Worm (Caenorhabditis elegans): ENCODE data around the gene str-238.
A peak's percentile ranks its signal among the peaks of the same experiment; 100 is the strongest.

The str-238 gene

DNA sequence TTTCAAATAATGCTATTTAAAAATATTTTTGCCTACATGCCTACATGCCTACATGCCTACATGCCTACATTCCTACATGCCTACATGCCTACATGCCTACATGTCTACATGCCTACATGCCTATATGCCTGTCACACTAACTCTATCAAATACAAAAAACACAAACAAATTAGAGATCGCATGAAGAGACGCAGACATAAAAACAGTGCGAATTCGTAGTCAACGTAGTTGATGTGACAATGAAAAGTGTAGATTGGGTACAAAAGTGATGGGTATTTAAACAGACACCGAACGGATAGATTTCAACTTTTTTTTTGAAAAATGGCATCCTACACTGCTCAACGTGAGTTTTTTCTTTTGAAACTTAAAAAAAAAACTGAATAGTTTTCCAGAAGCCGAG is 12.5 kb downstream of the str-238 start, which contains the start of gene R09E12.9:
Gene R09E12.9, plus strand, starts transcription at position 316 of the 400 bp plus-strand sequence.
- TF ChIP-seq mep-1 (tag; optimal IDR thresholded peaks at IDR 0.05): no peak
- TF ChIP-seq nhr-28 (tag; optimal IDR thresholded peaks at IDR 0.05): peak; percentile 100
- TF ChIP-seq dve-1 (tag; optimal IDR thresholded peaks at IDR 0.05; ENCODE audit: insufficient read depth): no peak
- no peak for TF ChIP-seq zfp-2 (tag; optimal IDR thresholded peaks at IDR 0.05)
- no peak for TF ChIP-seq tag-97 (GFP tag; IDR thresholded peaks at IDR 0.05)
- TF ChIP-seq lin-29 (GFP tag; IDR thresholded peaks at IDR 0.05): no peak
- no peak for TF ChIP-seq mdl-1 (tag; optimal IDR thresholded peaks at IDR 0.05)
- no peak for TF ChIP-seq rbr-2 (tag; optimal IDR thresholded peaks at IDR 0.05)
- no peak for TF ChIP-seq unc-62 (GFP tag; optimal IDR thresholded peaks at IDR 0.05 in 1 of 2)
- no peak for TF ChIP-seq unc-62 (tag; optimal IDR thresholded peaks at IDR 0.05)
- no peak for TF ChIP-seq T20F7.1 (GFP tag; optimal IDR thresholded peaks at IDR 0.05)
- TF ChIP-seq daf-12 (tag; optimal IDR thresholded peaks at IDR 0.05): no peak
- no peak for TF ChIP-seq set-16 (GFP tag; IDR thresholded peaks at IDR 0.05)
- no peak for TF ChIP-seq nhr-11 (tag; optimal IDR thresholded peaks at IDR 0.05)
- no peak; the same call in 1 of the 2 replicates for TF ChIP-seq dmd-6 (GFP tag; IDR thresholded peaks at IDR 0.05)
- no peak for TF ChIP-seq php-3 (GFP tag; IDR thresholded peaks at IDR 0.05)
- no peak for TF ChIP-seq aly-2 (tag; optimal IDR thresholded peaks at IDR 0.05)
- TF ChIP-seq unc-130 (GFP tag; optimal IDR thresholded peaks at IDR 0.05): no peak
- peak; percentile 3 for TF ChIP-seq dpl-1 (GFP tag; optimal IDR thresholded peaks at IDR 0.05)
- no peak for TF ChIP-seq Y105C5A.15 (GFP tag; IDR thresholded peaks at IDR 0.05)
- no peak for TF ChIP-seq nhr-10 (tag; optimal IDR thresholded peaks at IDR 0.05)
- no peak for TF ChIP-seq madf-5 (GFP tag; IDR thresholded peaks at IDR 0.05)
- peak; percentile 95 for TF ChIP-seq nhr-42 (GFP tag; IDR thresholded peaks at IDR 0.05)
- TF ChIP-seq nhr-77 (tag; optimal IDR thresholded peaks at IDR 0.05): peak; percentile 100
- no peak for TF ChIP-seq daf-8 (GFP tag; IDR thresholded peaks at IDR 0.05)
- TF ChIP-seq F10B5.3 (tag; optimal IDR thresholded peaks at IDR 0.05): no peak
- no peak for TF ChIP-seq ztf-11 (tag; optimal IDR thresholded peaks at IDR 0.05)
- no peak for TF ChIP-seq R02D3.7 (tag; optimal IDR thresholded peaks at IDR 0.05)
- TF ChIP-seq duxl-1 (tag; optimal IDR thresholded peaks at IDR 0.05; ENCODE audit: poor library complexity): peak; percentile 20
- TF ChIP-seq attf-4 (tag; optimal IDR thresholded peaks at IDR 0.05): no peak
- no peak for TF ChIP-seq nhr-48 (tag; optimal IDR thresholded peaks at IDR 0.05)
- TF ChIP-seq Y75B8A.6 (GFP tag; IDR thresholded peaks at IDR 0.05): no peak
- TF ChIP-seq aha-1 (tag): no peak
- no peak for TF ChIP-seq spr-3 (GFP tag; optimal IDR thresholded peaks at IDR 0.05)

DNA sequence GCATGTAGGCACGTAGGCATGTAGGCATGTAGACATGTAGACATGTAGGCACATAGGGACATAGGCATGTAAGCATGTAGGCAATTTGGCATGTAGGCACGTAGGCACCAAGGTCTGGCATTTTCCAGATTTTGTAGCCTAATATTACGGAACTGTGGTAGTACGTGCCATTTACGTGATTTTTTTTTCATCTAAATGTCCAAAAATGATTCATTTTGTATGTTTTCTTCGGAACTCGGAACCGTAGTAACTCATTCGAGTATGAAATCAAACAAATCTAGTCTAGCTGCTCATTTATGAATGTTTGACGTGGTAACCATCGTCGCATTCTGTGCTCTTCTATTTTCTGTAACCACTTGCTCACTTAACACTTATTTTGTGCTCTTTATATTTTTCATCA is 13.5 kb downstream of the str-238 start, which contains the start of gene srbc-59:
Gene srbc-59, plus strand, starts transcription at position 301 of the 400 bp plus-strand sequence.
- TF ChIP-seq F10B5.3 (tag; optimal IDR thresholded peaks at IDR 0.05): no peak
- TF ChIP-seq saeg-2 (GFP tag; IDR thresholded peaks at IDR 0.05): no peak
- TF ChIP-seq unc-130 (GFP tag; optimal IDR thresholded peaks at IDR 0.05): no peak

DNA sequence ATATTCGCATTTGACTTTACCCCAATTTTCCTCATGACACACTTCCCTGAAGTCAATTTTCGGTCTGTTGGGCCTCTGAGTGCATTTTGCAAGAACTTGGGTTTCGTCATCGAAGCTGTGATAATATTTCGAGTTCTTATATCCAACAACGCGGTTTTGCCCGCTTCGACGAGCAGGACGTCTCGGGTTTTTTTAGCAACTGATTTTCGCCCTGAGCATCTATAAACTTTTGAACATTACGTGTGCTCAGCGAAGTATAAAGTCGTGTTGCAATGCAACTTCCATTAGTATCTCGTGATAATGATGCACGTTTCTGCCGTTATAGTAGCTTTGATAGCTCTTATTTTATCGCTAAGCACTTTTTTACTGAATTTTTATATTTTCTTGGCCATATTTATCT is 15.2 kb downstream of the str-238 start, which contains the start of gene srbc-60:
Gene srbc-60, plus strand, starts transcription at position 301 of the 400 bp plus-strand sequence.
- TF ChIP-seq zag-1 (tag; optimal IDR thresholded peaks at IDR 0.05) (no peak), hlh-11 (tag; optimal IDR thresholded peaks at IDR 0.05) (no peak), saeg-2 (GFP tag; IDR thresholded peaks at IDR 0.05) (no peak), set-16 (GFP tag; IDR thresholded peaks at IDR 0.05) (no peak), nhr-11 (tag; optimal IDR thresholded peaks at IDR 0.05) (no peak), daf-12 (tag; optimal IDR thresholded peaks at IDR 0.05) (no peak), hif-1 (tag; optimal IDR thresholded peaks at IDR 0.05) (no peak), snpc-1.2 (GFP tag; IDR thresholded peaks at IDR 0.05) (no peak), spr-1 (tag; optimal IDR thresholded peaks at IDR 0.05) (no peak), tag-97 (GFP tag; IDR thresholded peaks at IDR 0.05) (no peak), nhr-6 (tag; optimal IDR thresholded peaks at IDR 0.05) (no peak), nhr-111 (GFP tag; optimal IDR thresholded peaks at IDR 0.05) (no peak), unc-39 (tag; optimal IDR thresholded peaks at IDR 0.05) (no peak), Y105C5A.15 (GFP tag; IDR thresholded peaks at IDR 0.05) (no peak), zip-2 (tag; optimal IDR thresholded peaks at IDR 0.05) (no peak), arid-1 (GFP tag; conservative IDR thresholded peaks at IDR 0.05) (no peak), ces-1 (GFP tag; optimal IDR thresholded peaks at IDR 0.05) (no peak)
